Worm (Caenorhabditis elegans): ENCODE results near the gene C10G8.4.

C10G8.4 gene

ce11 chrV:5273241-5273640 is 38.5 kb upstream of the C10G8.4 start:
- TF ChIP-seq aly-1 (tag; optimal IDR thresholded peaks at IDR 0.05) = no peak
- TF ChIP-seq tbx-37 (GFP tag; conservative IDR thresholded peaks at IDR 0.05) = no peak
- no peak for TF ChIP-seq hnd-1 (tag; optimal IDR thresholded peaks at IDR 0.05)
- TF ChIP-seq ets-7 (tag; optimal IDR thresholded peaks at IDR 0.05) = no peak
- TF ChIP-seq hmbx-1 (tag; optimal IDR thresholded peaks at IDR 0.05) = no peak
- TF ChIP-seq tra-4 (tag; optimal IDR thresholded peaks at IDR 0.05) = no peak
- no peak for TF ChIP-seq B0310.2 (tag; optimal IDR thresholded peaks at IDR 0.05)
- TF ChIP-seq scrt-1 (GFP tag; IDR thresholded peaks at IDR 0.05) = no peak
- TF ChIP-seq ceh-36 (tag; optimal IDR thresholded peaks at IDR 0.05) = no peak
- TF ChIP-seq sea-1 (GFP tag; conservative IDR thresholded peaks at IDR 0.05) = no peak
- TF ChIP-seq flt-1 (GFP tag; IDR thresholded peaks at IDR 0.05) = no peak
- TF ChIP-seq ceh-13 (GFP tag; optimal IDR thresholded peaks at IDR 0.05) = no peak
- no peak for TF ChIP-seq F13C5.2 (tag; optimal IDR thresholded peaks at IDR 0.05)

ce11 chrV:5273770-5274169 is 38.0 kb upstream of the C10G8.4 start, which contains the start of gene natc-2:
TSS of gene natc-2 (plus strand) at chrV:5274070.
- TF ChIP-seq tbx-11 (GFP tag; IDR thresholded peaks at IDR 0.05) (no peak), pes-1 (GFP tag; IDR thresholded peaks at IDR 0.05) (no peak), tbx-37 (GFP tag; conservative IDR thresholded peaks at IDR 0.05) (no peak), B0310.2 (tag; optimal IDR thresholded peaks at IDR 0.05) (no peak), ets-7 (tag; optimal IDR thresholded peaks at IDR 0.05) (no peak), sea-1 (GFP tag; conservative IDR thresholded peaks at IDR 0.05) (no peak), ceh-13 (GFP tag; optimal IDR thresholded peaks at IDR 0.05) (no peak), tra-4 (tag; optimal IDR thresholded peaks at IDR 0.05) (no peak), ceh-36 (tag; optimal IDR thresholded peaks at IDR 0.05) (no peak)

ce11 chrV:5274974-5275373 is 36.8 kb upstream of the C10G8.4 start:
- TF ChIP-seq tra-4 (tag; optimal IDR thresholded peaks at IDR 0.05) = no peak
- no peak for TF ChIP-seq hmg-4 (GFP tag; optimal IDR thresholded peaks at IDR 0.05)
- no peak for TF ChIP-seq ceh-13 (GFP tag; optimal IDR thresholded peaks at IDR 0.05)
- TF ChIP-seq hmbx-1 (tag; optimal IDR thresholded peaks at IDR 0.05) = no peak
- 0 out of 2 replicates have a peak, but pooled peaks have one; percentile 55 for TF ChIP-seq tbx-11 (GFP tag; IDR thresholded peaks at IDR 0.05)
- no peak for TF ChIP-seq B0310.2 (tag; optimal IDR thresholded peaks at IDR 0.05)
- no peak for TF ChIP-seq ama-1 (optimal IDR thresholded peaks at IDR 0.05)
- TF ChIP-seq flt-1 (GFP tag; IDR thresholded peaks at IDR 0.05) = no peak
- peak; percentile 27 for TF ChIP-seq F13C5.2 (tag; optimal IDR thresholded peaks at IDR 0.05)
- TF ChIP-seq sea-1 (GFP tag; conservative IDR thresholded peaks at IDR 0.05) = no peak
- no peak for TF ChIP-seq scrt-1 (GFP tag; IDR thresholded peaks at IDR 0.05)
- no peak for TF ChIP-seq hnd-1 (tag; optimal IDR thresholded peaks at IDR 0.05)
- TF ChIP-seq pes-1 (GFP tag; IDR thresholded peaks at IDR 0.05) = peak; percentile 60; the same call in 1 of the 2 replicates
- no peak for TF ChIP-seq ceh-36 (tag; optimal IDR thresholded peaks at IDR 0.05)
- TF ChIP-seq ets-7 (tag; optimal IDR thresholded peaks at IDR 0.05) = no peak
- no peak for TF ChIP-seq tbx-37 (GFP tag; conservative IDR thresholded peaks at IDR 0.05)
- no peak for TF ChIP-seq aly-1 (tag; optimal IDR thresholded peaks at IDR 0.05)

- TF ChIP-seq pes-1 (GFP tag; IDR thresholded peaks at IDR 0.05) = 0 out of 2 replicates have a peak, but pooled peaks have one; percentile 14
- no peak for TF ChIP-seq tbx-37 (GFP tag; conservative IDR thresholded peaks at IDR 0.05)
Measured at ce11 chrV:5275426-5276007, 36.2 kb upstream of the C10G8.4 start.

ce11 chrV:5278001-5278400 is 33.7 kb upstream of the C10G8.4 start, which contains the start of gene B0238.9:
TSS of gene B0238.9 (minus strand) at chrV:5278101.
- TF ChIP-seq pes-1 (GFP tag; IDR thresholded peaks at IDR 0.05) = no peak
- TF ChIP-seq F13C5.2 (tag; optimal IDR thresholded peaks at IDR 0.05) = no peak
- no peak for TF ChIP-seq B0310.2 (tag; optimal IDR thresholded peaks at IDR 0.05)

- peak; percentile 53 for TF ChIP-seq tra-4 (tag; optimal IDR thresholded peaks at IDR 0.05)
- TF ChIP-seq hmg-4 (GFP tag; optimal IDR thresholded peaks at IDR 0.05) = peak; percentile 74
- TF ChIP-seq ceh-36 (tag; optimal IDR thresholded peaks at IDR 0.05) = peak; percentile 12
- peak; percentile 34 for TF ChIP-seq ets-7 (tag; optimal IDR thresholded peaks at IDR 0.05)
- peak; percentile 25 for TF ChIP-seq ceh-13 (GFP tag; optimal IDR thresholded peaks at IDR 0.05)
Measured at ce11 chrV:5284270-5284980, 27.3 kb upstream of the C10G8.4 start.

- TF ChIP-seq ceh-36 (tag; optimal IDR thresholded peaks at IDR 0.05) (no peak), hmg-4 (GFP tag; optimal IDR thresholded peaks at IDR 0.05) (no peak), tra-4 (tag; optimal IDR thresholded peaks at IDR 0.05) (no peak), pes-1 (GFP tag; IDR thresholded peaks at IDR 0.05) (no peak), tbx-37 (GFP tag; conservative IDR thresholded peaks at IDR 0.05) (no peak), hmbx-1 (tag; optimal IDR thresholded peaks at IDR 0.05) (no peak), B0310.2 (tag; optimal IDR thresholded peaks at IDR 0.05) (no peak), ceh-13 (GFP tag; optimal IDR thresholded peaks at IDR 0.05) (no peak), aly-1 (tag; optimal IDR thresholded peaks at IDR 0.05) (no peak), ets-7 (tag; optimal IDR thresholded peaks at IDR 0.05) (no peak), flt-1 (GFP tag; IDR thresholded peaks at IDR 0.05) (no peak), ama-1 (optimal IDR thresholded peaks at IDR 0.05) (no peak), hnd-1 (tag; optimal IDR thresholded peaks at IDR 0.05) (no peak)
Measured at ce11 chrV:5287273-5287672, 24.5 kb upstream of the C10G8.4 start, which contains the start of gene Y49G5A.1. TSS of gene Y49G5A.1 (minus strand) at chrV:5287373.

ce11 chrV:5288676-5289075 is 23.1 kb upstream of the C10G8.4 start:
- TF ChIP-seq ceh-36 (tag; optimal IDR thresholded peaks at IDR 0.05) (no peak), aly-1 (tag; optimal IDR thresholded peaks at IDR 0.05) (no peak), scrt-1 (GFP tag; IDR thresholded peaks at IDR 0.05) (no peak), tra-4 (tag; optimal IDR thresholded peaks at IDR 0.05) (no peak), B0310.2 (tag; optimal IDR thresholded peaks at IDR 0.05) (no peak), hmbx-1 (tag; optimal IDR thresholded peaks at IDR 0.05) (no peak), ceh-13 (GFP tag; optimal IDR thresholded peaks at IDR 0.05) (no peak), tbx-11 (GFP tag; IDR thresholded peaks at IDR 0.05) (no peak), F13C5.2 (tag; optimal IDR thresholded peaks at IDR 0.05) (no peak), pes-1 (GFP tag; IDR thresholded peaks at IDR 0.05) (no peak)

Measured in whole organism, early embryonic.